Fruit fly (Drosophila melanogaster) whole organism, wandering third instar larva: ENCODE results near the gene RYa-R.

Experiments used
- Abd-B ChIP-seq: fragments of >200 bp; optimal IDR thresholded peaks from 2 replicates; lab custom pipeline; 2017; ENCODE audit warnings: missing biosample characterization, missing genetic modification characterization
- CG32264 ChIP-seq: fragments of 200-800 bp; sonication (Bioruptor generic); optimal IDR thresholded peaks from 2 replicates; lab custom pipeline; 2016; ENCODE audit warnings: missing biosample characterization, missing genetic modification characterization
- CrebA ChIP-seq: fragments of 200-800 bp; sonication (Bioruptor generic); optimal IDR thresholded peaks from 2 replicates; lab custom pipeline; 2016; ENCODE audit warnings: missing biosample characterization, mild to moderate bottlenecking, missing genetic modification characterization, borderline replicate concordance
- Dif ChIP-seq: fragments of 200-275, 200-300 bp; sonication (Bioruptor generic); optimal IDR thresholded peaks from 2 replicates; lab custom pipeline; 2018; ENCODE audit warnings: missing biosample characterization, missing genetic modification characterization; ENCODE audit not compliant: partially characterized antibody
- HLH106 ChIP-seq: fragments of 200-800 bp; optimal IDR thresholded peaks from 3 replicates; lab custom pipeline; 2019; ENCODE audit warnings: missing biosample characterization, mild to moderate bottlenecking, missing genetic modification characterization, moderate library complexity
- Hnf4 ChIP-seq: fragments of 200-800 bp; sonication (Bioruptor generic); optimal IDR thresholded peaks from 2 replicates; lab custom pipeline; 2016; ENCODE audit warnings: missing biosample characterization, mild to moderate bottlenecking, missing genetic modification characterization
- Hr78 ChIP-seq: fragments of >200 bp; optimal IDR thresholded peaks from 2 replicates; lab custom pipeline; 2017; ENCODE audit warnings: missing biosample characterization, missing genetic modification characterization
- Hr83 ChIP-seq: fragments of 200-300 bp; sonication (Bioruptor generic); optimal IDR thresholded peaks from 2 replicates; lab custom pipeline; 2016; ENCODE audit warnings: missing biosample characterization, mild to moderate bottlenecking, missing genetic modification characterization, moderate library complexity; ENCODE audit not compliant: poor library complexity, severe bottlenecking
- Jra ChIP-seq: sonication (Bioruptor generic); optimal IDR thresholded peaks from 2 replicates; lab custom pipeline; 2016; ENCODE audit warnings: missing biosample characterization, missing genetic modification characterization
- Mio ChIP-seq: sonication (Bioruptor generic); optimal IDR thresholded peaks from 2 replicates; lab custom pipeline; 2016; ENCODE audit warnings: missing biosample characterization, missing genetic modification characterization
- Myc ChIP-seq: fragments of >200 bp; optimal IDR thresholded peaks from 2 replicates; lab custom pipeline; 2017
- N ChIP-seq: fragments of >200 bp; optimal IDR thresholded peaks from 2 replicates; lab custom pipeline; 2018; ENCODE audit warnings: missing biosample characterization, missing external identifiers, missing genetic modification characterization
- OdsH ChIP-seq: fragments of 200-800 bp; sonication (Bioruptor generic); optimal IDR thresholded peaks from 2 replicates; lab custom pipeline; 2016; ENCODE audit warnings: missing biosample characterization, mild to moderate bottlenecking, missing genetic modification characterization
- Sp1 ChIP-seq: fragments of 200-800 bp; sonication (Bioruptor generic); optimal IDR thresholded peaks from 3 replicates; lab custom pipeline; 2019; ENCODE audit warnings: missing biosample characterization, mild to moderate bottlenecking, missing genetic modification characterization, moderate library complexity
- Vsx2 ChIP-seq: fragments of 200-300, 225-300 bp; sonication (Bioruptor generic); optimal IDR thresholded peaks from 2 replicates; lab custom pipeline; 2018; ENCODE audit warnings: missing biosample characterization, missing genetic modification characterization; ENCODE audit not compliant: partially characterized antibody
- br ChIP-seq: fragments of 200-800 bp; sonication (Bioruptor generic); optimal IDR thresholded peaks from 2 replicates; lab custom pipeline; 2016; ENCODE audit warnings: missing biosample characterization, missing genetic modification characterization
- brk ChIP-seq: fragments of 200-800 bp; sonication (Bioruptor generic); optimal IDR thresholded peaks from 2 replicates; lab custom pipeline; 2016; ENCODE audit warnings: missing biosample characterization, mild to moderate bottlenecking, missing genetic modification characterization
- dl ChIP-seq, 2 experiments: fragments of 175-275, 200-275 bp in 1 of 2; fragments of 200-275 bp in 1 of 2; sonication (Bioruptor generic); optimal IDR thresholded peaks; lab custom pipeline; 2018; ENCODE audit warnings: mild to moderate bottlenecking in 2 of 2, missing biosample characterization in 2 of 2, missing genetic modification characterization in 2 of 2, moderate library complexity in 2 of 2; ENCODE audit not compliant: partially characterized antibody in 2 of 2, insufficient read depth in 1 of 2
- dmrt93B ChIP-seq: fragments of 200-800 bp; sonication (Bioruptor generic); optimal IDR thresholded peaks from 2 replicates; lab custom pipeline; 2018; ENCODE audit warnings: missing biosample characterization, mild to moderate bottlenecking, missing genetic modification characterization
- dsf ChIP-seq: sonication (Bioruptor generic); optimal IDR thresholded peaks from 2 replicates; lab custom pipeline; 2016; ENCODE audit warnings: missing biosample characterization, missing genetic modification characterization, borderline replicate concordance
- ey ChIP-seq: fragments of 200-800 bp; sonication (Bioruptor generic); optimal IDR thresholded peaks from 2 replicates; lab custom pipeline; 2016; ENCODE audit warnings: missing biosample characterization, missing genetic modification characterization
- foxo ChIP-seq, 2 experiments: fragments of 200-800 bp; sonication (Bioruptor generic); optimal IDR thresholded peaks; 2 replicates in 1 of 2; 3 replicates in 1 of 2; lab custom pipeline; 2016 to 2017; ENCODE audit warnings: missing biosample characterization in 2 of 2, missing genetic modification characterization in 2 of 2
- fru ChIP-seq: fragments of 200-800 bp; sonication (Bioruptor generic); optimal IDR thresholded peaks from 3 replicates; lab custom pipeline; 2016; ENCODE audit warnings: missing biosample characterization, mild to moderate bottlenecking, missing genetic modification characterization
- h ChIP-seq: fragments of 200-800 bp; sonication (Bioruptor generic); optimal IDR thresholded peaks from 3 replicates; lab custom pipeline; 2016; ENCODE audit warnings: missing biosample characterization, mild to moderate bottlenecking, missing genetic modification characterization
- jim ChIP-seq: fragments of 175-275, 200-325 bp; sonication (Bioruptor generic); optimal IDR thresholded peaks from 2 replicates; lab custom pipeline; 2016; ENCODE audit warnings: missing biosample characterization, mild to moderate bottlenecking, missing genetic modification characterization
- lola ChIP-seq: fragments of >200 bp; optimal IDR thresholded peaks from 2 replicates; lab custom pipeline; 2017; ENCODE audit warnings: missing biosample characterization, missing genetic modification characterization
- psq ChIP-seq: fragments of 200-800 bp; sonication (Bioruptor generic); optimal IDR thresholded peaks from 3 replicates; lab custom pipeline; 2017; ENCODE audit warnings: missing biosample characterization, mild to moderate bottlenecking, missing genetic modification characterization, moderate library complexity
- rgr ChIP-seq: fragments of 200-800 bp; sonication (Bioruptor generic); optimal IDR thresholded peaks from 3 replicates; lab custom pipeline; 2016; ENCODE audit warnings: missing biosample characterization, mild to moderate bottlenecking, missing genetic modification characterization
- sage ChIP-seq: fragments of 200-800 bp; sonication (Bioruptor generic); optimal IDR thresholded peaks from 2 replicates; lab custom pipeline; 2016; ENCODE audit warnings: missing biosample characterization, mild to moderate bottlenecking, missing genetic modification characterization
- sv ChIP-seq: fragments of 200-800 bp; sonication (Bioruptor generic); optimal IDR thresholded peaks from 3 replicates; lab custom pipeline; 2016; ENCODE audit warnings: missing biosample characterization, missing genetic modification characterization
- tai ChIP-seq: sonication (Bioruptor generic); optimal IDR thresholded peaks from 2 replicates; lab custom pipeline; 2016; ENCODE audit warnings: missing biosample characterization, missing genetic modification characterization
- woc ChIP-seq: sonication (Bioruptor generic); optimal IDR thresholded peaks from 2 replicates; lab custom pipeline; 2016; ENCODE audit warnings: missing biosample characterization, mild to moderate bottlenecking, missing genetic modification characterization

Gene RYa-R

dm6 chr3R:26996642-26997041 is at the start of gene RYa-R:
TSS of gene RYa-R (plus strand) at chr3R:26996980.
- TF ChIP-seq CG32264 (GFP tag; lab: Kevin White, UChicago): no peak
- TF ChIP-seq woc: no peak
- no peak for TF ChIP-seq sv (GFP tag; lab: Kevin White, UChicago)
- TF ChIP-seq Mio (GFP tag; lab: Kevin White, UChicago): no peak
- no peak for TF ChIP-seq dmrt93B
- no peak for TF ChIP-seq dsf (GFP tag; lab: Kevin White, UChicago)
- TF ChIP-seq tai: no peak
- TF ChIP-seq lola: no peak
- no peak for TF ChIP-seq sage (GFP tag; lab: Kevin White, UChicago)
- no peak for TF ChIP-seq OdsH (GFP tag; lab: Kevin White, UChicago)
- no peak for TF ChIP-seq Vsx2
- no peak for TF ChIP-seq ey (GFP tag; lab: Kevin White, UChicago)
- no peak for TF ChIP-seq HLH106
- TF ChIP-seq CrebA (GFP tag; lab: Kevin White, UChicago): no peak
- no peak for TF ChIP-seq Dif
- TF ChIP-seq jim (GFP tag; lab: Kevin White, UChicago): no peak
- TF ChIP-seq Abd-B (GFP tag; lab: Kevin White, UChicago): no peak
- no peak for TF ChIP-seq Sp1 (GFP tag; lab: Kevin White, UChicago)
- no peak for TF ChIP-seq Hr83 (GFP tag; lab: Kevin White, UChicago)
- TF ChIP-seq Myc (lab: Kevin White, UChicago): no peak
- TF ChIP-seq, all 38 proteins: peak for 0

- TF ChIP-seq CG32264 (GFP tag; lab: Kevin White, UChicago) (peak; percentile 4), brk (GFP tag; lab: Kevin White, UChicago) (peak; percentile 46), woc (peak; percentile 8), br (no peak), CrebA (GFP tag; lab: Kevin White, UChicago) (peak; percentile 95), HLH106 (no peak), rgr (GFP tag; lab: Kevin White, UChicago) (no peak), sage (GFP tag; lab: Kevin White, UChicago) (peak; percentile 72), Myc (lab: Kevin White, UChicago) (no peak), Hnf4 (peak; percentile 75), Hr78 (GFP tag; lab: Kevin White, UChicago) (no peak), ey (GFP tag; lab: Kevin White, UChicago) (no peak), tai (no peak), foxo (GFP tag; optimal IDR thresholded peaks at IDR 0.05; lab: Kevin White, UChicago) (no peak), Jra (peak; percentile 42)
Measured at dm6 chr3R:26947296-26947880, 49.4 kb upstream of the RYa-R start, which contains the start of gene Spag1. TSS of gene Spag1 (plus strand) at chr3R:26947830.

- TF ChIP-seq Dif: no peak
- no peak for TF ChIP-seq jim (GFP tag; lab: Kevin White, UChicago)
- no peak for TF ChIP-seq Hr78 (GFP tag; lab: Kevin White, UChicago)
- no peak for TF ChIP-seq Mio (GFP tag; lab: Kevin White, UChicago)
- no peak for TF ChIP-seq Sp1 (GFP tag; lab: Kevin White, UChicago)
- TF ChIP-seq sv (GFP tag; lab: Kevin White, UChicago): peak; percentile 10
- no peak for TF ChIP-seq psq
- no peak for TF ChIP-seq OdsH (GFP tag; lab: Kevin White, UChicago)
- TF ChIP-seq dsf (GFP tag; lab: Kevin White, UChicago): no peak
Measured at dm6 chr3R:26952200-26952856, 44.5 kb upstream of the RYa-R start.

dm6 chr3R:26952857-26953477 is 43.8 kb upstream of the RYa-R start:
- TF ChIP-seq N (GFP tag; lab: Kevin White, UChicago) (no peak), fru (GFP tag; lab: Kevin White, UChicago) (no peak), Dif (no peak), Myc (lab: Kevin White, UChicago) (no peak), h (GFP tag; lab: Kevin White, UChicago) (no peak), dl (GFP tag; optimal IDR thresholded peaks at IDR 0.05; lab: Kevin White, UChicago; ENCODE audit: insufficient read depth in 1 of 2, partially characterized antibody in 2 of 2) (no peak), brk (GFP tag; lab: Kevin White, UChicago) (no peak)
- TF ChIP-seq, all 38 proteins: peak for 0
